Fruit fly (Drosophila melanogaster) S2 (cell line): ENCODE data around the gene CG14324.

Experiments
- CG8478 ChIP-seq: fragments of >200 bp; optimal IDR thresholded peaks from 2 replicates; lab custom pipeline; 2018
- CTCF ChIP-seq, 2 experiments: fragments of >200 bp; optimal IDR thresholded peaks; 2 replicates each; lab custom pipeline; 2018

- TF ChIP-seq CTCF (optimal IDR thresholded peaks at IDR 0.05; lab: Kevin White, UChicago) (no peak), CG8478 (lab: Kevin White, UChicago) (no peak)
These were observed 12.7 kb downstream of the CG14324 start, which contains the start of gene sll for dm6 chr3R:17605872-17606271.
